Fruit fly (Drosophila melanogaster): Measurements from ENCODE around the gene CG8028.

The CG8028 gene

DNA sequence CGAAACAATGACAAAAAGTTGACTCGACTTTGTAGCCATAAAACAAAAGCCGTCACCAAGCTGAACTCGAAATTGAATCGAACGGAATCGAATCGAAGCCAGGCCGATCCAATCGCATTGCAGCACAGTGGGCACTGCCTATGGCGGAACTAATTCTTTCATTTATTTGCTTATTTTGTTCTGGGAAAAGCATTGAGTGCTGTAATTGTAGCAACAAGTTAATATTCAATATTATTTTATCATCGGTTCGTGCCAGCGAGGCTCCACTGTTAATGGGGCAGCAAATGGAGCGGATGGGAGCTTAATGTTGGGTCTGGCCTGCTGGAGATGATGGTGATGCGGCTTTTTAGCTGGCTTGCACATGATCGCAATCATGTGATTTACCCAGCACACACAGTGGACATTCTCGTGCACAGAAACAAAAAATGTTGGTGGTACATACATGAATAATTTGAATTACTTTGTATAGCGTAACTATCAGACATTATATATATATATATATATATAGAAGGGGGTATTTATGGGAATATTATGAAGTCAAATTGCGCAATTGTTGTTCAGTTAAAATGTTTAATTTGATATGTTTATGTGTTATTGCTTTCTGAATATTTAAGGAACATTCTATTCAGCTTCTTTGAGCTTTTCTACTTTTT is 9.3 kb upstream of the CG8028 start (continued):
- peak; percentile 71 for TF ChIP-seq scrt (GFP tag; optimal IDR thresholded peaks at IDR 0.05)
- TF ChIP-seq sens-2 (GFP tag; IDR thresholded peaks at IDR 0.05), result peak; percentile 89
- TF ChIP-seq dati (GFP tag; IDR thresholded peaks at IDR 0.05), result peak; percentile 88
- TF ChIP-seq CG3726 (GFP tag; IDR thresholded peaks at IDR 0.05), result peak; percentile 92
- TF ChIP-seq fd64A (GFP tag; optimal IDR thresholded peaks at IDR 0.05), result peak; percentile 84
- peak; percentile 61 for TF ChIP-seq zfh2 (GFP tag; optimal IDR thresholded peaks at IDR 0.05)
- TF ChIP-seq NK7.1 (GFP tag; optimal IDR thresholded peaks at IDR 0.05), result peak; percentile 61
- 0 out of 2 replicates have a peak, but pooled peaks have one; percentile 22 for TF ChIP-seq Taf1 (GFP tag; IDR thresholded peaks at IDR 0.05)
- TF ChIP-seq Hmx (GFP tag; optimal IDR thresholded peaks at IDR 0.05), result peak; percentile 36
- peak; percentile 41 for TF ChIP-seq HmgD (GFP tag; optimal IDR thresholded peaks at IDR 0.05)
- TF ChIP-seq p53 (GFP tag; optimal IDR thresholded peaks at IDR 0.05), result peak; percentile 72
- TF ChIP-seq CG3995 (GFP tag; optimal IDR thresholded peaks at IDR 0.05), result peak; percentile 5
- peak; percentile 70 for TF ChIP-seq caup (GFP tag; optimal IDR thresholded peaks at IDR 0.05; ENCODE audit: severe bottlenecking)
- TF ChIP-seq ind (GFP tag; optimal IDR thresholded peaks at IDR 0.05), result peak; percentile 90
- no peak for TF ChIP-seq CG7745 (tag; optimal IDR thresholded peaks at IDR 0.05)
- peak; percentile 56 for TF ChIP-seq CG15696 (tag; optimal IDR thresholded peaks at IDR 0.05)
- peak; percentile 82 for TF ChIP-seq Fer1 (GFP tag; optimal IDR thresholded peaks at IDR 0.05)
- TF ChIP-seq Eip74EF (GFP tag; optimal IDR thresholded peaks at IDR 0.05), result peak in 1 of 2 experiments; percentile 86
- TF ChIP-seq Deaf1 (tag; optimal IDR thresholded peaks at IDR 0.05), result peak; percentile 52
- TF ChIP-seq Vsx1 (GFP tag; optimal IDR thresholded peaks at IDR 0.05), result peak; percentile 71
- TF ChIP-seq dpn (GFP tag; optimal IDR thresholded peaks at IDR 0.05), result peak; percentile 85 to 89
- TF ChIP-seq CG10979 (tag; optimal IDR thresholded peaks at IDR 0.05), result peak; percentile 84
- peak; percentile 90 for TF ChIP-seq CG17912 (GFP tag; optimal IDR thresholded peaks at IDR 0.05)
- TF ChIP-seq CG6689 (GFP tag; IDR thresholded peaks at IDR 0.05), result peak; percentile 89
- peak; percentile 90 for TF ChIP-seq az2 (GFP tag; optimal IDR thresholded peaks at IDR 0.05)
- TF ChIP-seq klu (GFP tag; IDR thresholded peaks at IDR 0.05), result peak; percentile 69
- peak; percentile 51; the same call in 1 of the 2 replicates for TF ChIP-seq MBD-R2 (GFP tag; IDR thresholded peaks at IDR 0.05)
- no peak for TF ChIP-seq zf30C (GFP tag; optimal IDR thresholded peaks at IDR 0.05)
- no peak for TF ChIP-seq CG34224 (GFP tag; IDR thresholded peaks at IDR 0.05; ENCODE audit: partially characterized antibody)
- no peak for TF ChIP-seq Dp (GFP tag; optimal IDR thresholded peaks at IDR 0.05)
- peak; percentile 73 for TF ChIP-seq Dek (tag; optimal IDR thresholded peaks at IDR 0.05)
- peak; percentile 50 for TF ChIP-seq crc (GFP tag; optimal IDR thresholded peaks at IDR 0.05)
- TF ChIP-seq CG9727 (GFP tag; optimal IDR thresholded peaks at IDR 0.05), result peak; percentile 69
- TF ChIP-seq CG16863 (GFP tag; optimal IDR thresholded peaks at IDR 0.05), result peak; percentile 84
- TF ChIP-seq CG18476 (GFP tag; optimal IDR thresholded peaks at IDR 0.05), result peak; percentile 79
- peak; percentile 88 for TF ChIP-seq gcm2 (GFP tag; optimal IDR thresholded peaks at IDR 0.05)
- peak; percentile 54 for TF ChIP-seq cas (GFP tag; IDR thresholded peaks at IDR 0.05)
- peak; percentile 83 for TF ChIP-seq CG32532 (GFP tag; IDR thresholded peaks at IDR 0.05)
- TF ChIP-seq stc (GFP tag; IDR thresholded peaks at IDR 0.05), result peak; percentile 87
- TF ChIP-seq Mes4 (GFP tag; optimal IDR thresholded peaks at IDR 0.05), result peak; percentile 90
- TF ChIP-seq CG32767 (GFP tag; IDR thresholded peaks at IDR 0.05), result peak; percentile 77
- no peak for TF ChIP-seq BEAF-32 (GFP tag; optimal IDR thresholded peaks at IDR 0.05)
- peak; percentile 81; the same call in 2 of the 3 replicates for TF ChIP-seq CG2889 (GFP tag; IDR thresholded peaks at IDR 0.05)
- peak; percentile 90 for TF ChIP-seq CG1024 (GFP tag; IDR thresholded peaks at IDR 0.05)
- no peak for TF ChIP-seq Sin3A (optimal IDR thresholded peaks at IDR 0.05)
- TF ChIP-seq Lpt (GFP tag; optimal IDR thresholded peaks at IDR 0.05), result no peak
- TF ChIP-seq Hsf (GFP tag; optimal IDR thresholded peaks at IDR 0.05), result peak; percentile 89
- TF ChIP-seq CG12769 (tag; optimal IDR thresholded peaks at IDR 0.05), result peak; percentile 92
- peak; percentile 62 for TF ChIP-seq Usf (GFP tag; optimal IDR thresholded peaks at IDR 0.05)
- peak; percentile 39 for TF ChIP-seq Sry-δ (GFP tag; optimal IDR thresholded peaks at IDR 0.05)
